Worm (Caenorhabditis elegans) whole organism, L4/young adult: ENCODE data around the gene trcs-2.

Source experiments
- W03F9.2 ChIP-seq: fragments of 150-350 bp; optimal IDR thresholded peaks from 2 replicates; lab custom pipeline; 2014; ENCODE audit warnings: missing biosample characterization, missing genetic modification characterization
- dao-5 ChIP-seq: sonication (generic microtip); optimal IDR thresholded peaks from 2 replicates; lab custom pipeline; 2016; ENCODE audit warnings: missing genotype, missing genetic modification characterization, moderate library complexity, missing compliant biosample characterization
- him-1 ChIP-seq: sonication (generic microtip); optimal IDR thresholded peaks from 2 replicates; lab custom pipeline; 2016; ENCODE audit warnings: missing genotype, missing genetic modification reagents, missing genetic modification characterization, missing compliant biosample characterization

DNA sequence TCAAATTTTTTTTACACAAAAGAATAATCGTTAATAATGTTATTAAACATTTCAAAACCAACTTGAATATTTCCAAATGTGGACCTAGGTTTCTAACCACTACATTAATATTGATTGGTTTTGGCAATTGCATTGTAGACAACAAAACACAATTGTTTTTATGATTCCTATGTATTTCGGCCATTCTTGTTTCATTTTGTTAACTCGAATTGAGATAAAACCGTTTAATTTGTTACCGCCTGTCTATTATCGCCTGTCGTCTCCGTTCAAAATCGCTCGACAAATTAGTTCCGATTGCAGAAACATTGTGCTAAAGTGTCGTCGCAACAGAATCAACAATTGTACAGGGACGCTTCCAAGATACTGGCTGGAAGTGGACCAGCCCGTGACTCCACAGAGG, 48.4 kb downstream of the trcs-2 start, which contains the start of gene let-19:
- TF ChIP-seq him-1 (tag; lab: Kevin White, UChicago) (no peak), dao-5 (no peak), W03F9.2 (tag; lab: Kevin White, UChicago) (no peak)
